Fruit fly (Drosophila melanogaster) whole organism, embryonic: ENCODE measurements around the gene Exo70.

ENCODE experiments used
- CG10565 ChIP-seq: fragments of 200-800 bp; sonication (Bioruptor generic); optimal IDR thresholded peaks from 3 replicates; lab custom pipeline; 2016; ENCODE audit warnings: missing biosample characterization, mild to moderate bottlenecking, missing genetic modification characterization
- CG11456 ChIP-seq: fragments of 200-800 bp; sonication (Bioruptor generic); IDR thresholded peaks from 3 replicates; pipeline ENCODE4 v1.3.6; 2022; ENCODE audit warnings: missing biosample characterization, missing genetic modification characterization
- CG13894 ChIP-seq: fragments of 200-800 bp; sonication (Bioruptor generic); optimal IDR thresholded peaks from 3 replicates; lab custom pipeline; 2018; ENCODE audit warnings: missing biosample characterization, mild to moderate bottlenecking, missing genetic modification characterization, moderate library complexity
- CG14860 ChIP-seq: fragments of 200-800 bp; sonication (Bioruptor generic); IDR thresholded peaks from 3 replicates; pipeline ENCODE4 v1.3.6; 2022; ENCODE audit warnings: missing biosample characterization, missing genetic modification characterization; ENCODE audit not compliant: partially characterized antibody
- CG17802 ChIP-seq: fragments of 200-800 bp; sonication (Bioruptor generic); optimal IDR thresholded peaks from 2 replicates; lab custom pipeline; 2018; ENCODE audit warnings: missing biosample characterization, mild to moderate bottlenecking, missing genetic modification characterization, moderate library complexity
- CG2116 ChIP-seq: fragments of 200-800 bp; sonication (Bioruptor generic); optimal IDR thresholded peaks from 3 replicates; lab custom pipeline; 2018; ENCODE audit warnings: missing biosample characterization, mild to moderate bottlenecking, missing genetic modification characterization
- CG2712 ChIP-seq: fragments of 200-800 bp; optimal IDR thresholded peaks from 3 replicates; lab custom pipeline; 2019; ENCODE audit warnings: missing biosample characterization, mild to moderate bottlenecking, missing genetic modification characterization, moderate library complexity
- CG30020 ChIP-seq: fragments of 200-800 bp; optimal IDR thresholded peaks from 2 replicates; lab custom pipeline; 2019; ENCODE audit warnings: missing biosample characterization, mild to moderate bottlenecking, missing genetic modification characterization, moderate library complexity
- CG32532 ChIP-seq: fragments of 200-800 bp; sonication (Bioruptor generic); IDR thresholded peaks from 2 replicates; pipeline ENCODE4 v1.3.6; 2022; ENCODE audit warnings: missing biosample characterization, missing genetic modification characterization
- CG33213 ChIP-seq: fragments of 200-800 bp; sonication (Bioruptor generic); optimal IDR thresholded peaks from 3 replicates; lab custom pipeline; 2016; ENCODE audit warnings: missing biosample characterization, missing genetic modification characterization
- CG3838 ChIP-seq: fragments of 200-800 bp; sonication (Bioruptor generic); optimal IDR thresholded peaks from 3 replicates; lab custom pipeline; 2016; ENCODE audit warnings: missing biosample characterization, missing genetic modification characterization
- CG4282 ChIP-seq: fragments of 200-800 bp; sonication (Bioruptor generic); optimal IDR thresholded peaks from 2 replicates; lab custom pipeline; 2016; ENCODE audit warnings: missing biosample characterization, missing genetic modification characterization
- CG4404 ChIP-seq: fragments of 200-800 bp; sonication (Bioruptor generic); IDR thresholded peaks from 2 replicates; pipeline ENCODE4 v1.3.6; 2022; ENCODE audit warnings: missing biosample characterization, missing genetic modification characterization
- CG6791 ChIP-seq: fragments of 200-800 bp; sonication (Bioruptor generic); IDR thresholded peaks from 3 replicates; pipeline ENCODE4 v1.3.6; 2022; ENCODE audit warnings: missing biosample characterization, missing genetic modification characterization; ENCODE audit not compliant: partially characterized antibody
- CG7928 ChIP-seq: fragments of 200-800 bp; sonication (Bioruptor generic); optimal IDR thresholded peaks from 2 replicates; lab custom pipeline; 2017; ENCODE audit warnings: missing biosample characterization, mild to moderate bottlenecking, missing genetic modification characterization
- CG8359 ChIP-seq: fragments of 200-800 bp; sonication (Bioruptor generic); optimal IDR thresholded peaks from 2 replicates; lab custom pipeline; 2017; ENCODE audit warnings: missing biosample characterization, mild to moderate bottlenecking, missing genetic modification characterization, borderline replicate concordance
- CG8944 ChIP-seq: fragments of 200-800 bp; sonication (Bioruptor generic); optimal IDR thresholded peaks from 3 replicates; lab custom pipeline; 2016; ENCODE audit warnings: missing biosample characterization, missing genetic modification characterization
- CG9215 ChIP-seq: fragments of 200-800 bp; sonication (Bioruptor generic); IDR thresholded peaks from 2 replicates; pipeline ENCODE4 v1.3.6; 2022; ENCODE audit warnings: missing biosample characterization, missing genetic modification characterization
- CHES-1-like ChIP-seq: fragments of 200-800 bp; sonication (Bioruptor generic); optimal IDR thresholded peaks from 2 replicates; lab custom pipeline; 2016; ENCODE audit warnings: missing biosample characterization, missing genetic modification characterization
- Camta ChIP-seq: fragments of 200-800 bp; sonication (Bioruptor generic); optimal IDR thresholded peaks from 2 replicates; lab custom pipeline; 2016; ENCODE audit warnings: missing biosample characterization, missing genetic modification characterization
- CkIIα-i1 ChIP-seq: fragments of 200-800 bp; sonication (Bioruptor generic); IDR thresholded peaks from 2 replicates; pipeline ENCODE4 v1.3.6; 2022; ENCODE audit warnings: missing biosample characterization, missing genetic modification characterization
- Dref ChIP-seq: fragments of 200-800 bp; sonication (Bioruptor generic); IDR thresholded peaks from 2 replicates; pipeline ENCODE4 v1.3.6; 2022; ENCODE audit warnings: missing biosample characterization, missing genetic modification characterization
- Gsc ChIP-seq: fragments of 200-800 bp; sonication (Bioruptor generic); IDR thresholded peaks from 2 replicates; pipeline ENCODE4 v1.3.6; 2022; ENCODE audit warnings: missing biosample characterization, missing genetic modification characterization
- H15 ChIP-seq: fragments of 200-800 bp; sonication (Bioruptor generic); IDR thresholded peaks from 3 replicates; pipeline ENCODE4 v1.3.6; 2022; ENCODE audit warnings: missing biosample characterization, missing genetic modification characterization
- HHEX ChIP-seq: fragments of 200-800 bp; sonication (Bioruptor generic); optimal IDR thresholded peaks from 3 replicates; lab custom pipeline; 2017; ENCODE audit warnings: missing biosample characterization, mild to moderate bottlenecking, missing genetic modification characterization, missing genetic modification reagents
- Hr3 ChIP-seq: fragments of 200-800 bp; sonication (Bioruptor generic); optimal IDR thresholded peaks from 3 replicates; lab custom pipeline; 2016; ENCODE audit warnings: missing biosample characterization, missing genetic modification characterization
- Lpt ChIP-seq: fragments of >200 bp; optimal IDR thresholded peaks from 2 replicates; lab custom pipeline; 2018; ENCODE audit warnings: missing biosample characterization, missing genetic modification characterization
- Mrtf ChIP-seq: fragments of 200-800 bp; sonication (Bioruptor generic); IDR thresholded peaks from 3 replicates; pipeline ENCODE4 v1.3.6; 2022; ENCODE audit warnings: missing biosample characterization, missing genetic modification characterization
- PHDP ChIP-seq: fragments of 200-800 bp; sonication (Bioruptor generic); optimal IDR thresholded peaks from 3 replicates; lab custom pipeline; 2018; ENCODE audit warnings: missing biosample characterization, mild to moderate bottlenecking, missing genetic modification characterization, moderate library complexity
- Rx ChIP-seq: fragments of 200-800 bp; sonication (Bioruptor generic); IDR thresholded peaks from 2 replicates; pipeline ENCODE4 v1.3.6; 2022; ENCODE audit warnings: missing biosample characterization, missing genetic modification characterization
- Ssrp ChIP-seq: fragments of 200-800 bp; sonication (Bioruptor generic); optimal IDR thresholded peaks from 2 replicates; lab custom pipeline; 2018; ENCODE audit warnings: missing biosample characterization, mild to moderate bottlenecking, missing genetic modification characterization, moderate library complexity
- Vsx1 ChIP-seq: fragments of 200-800 bp; sonication (Bioruptor generic); optimal IDR thresholded peaks from 2 replicates; lab custom pipeline; 2017; ENCODE audit warnings: missing biosample characterization, mild to moderate bottlenecking, missing genetic modification characterization, missing genetic modification reagents
- bcd ChIP-seq: fragments of 200-800 bp; sonication (Bioruptor generic); optimal IDR thresholded peaks from 2 replicates; lab custom pipeline; 2017; ENCODE audit warnings: missing biosample characterization, mild to moderate bottlenecking, missing genetic modification characterization
- btn ChIP-seq: fragments of 200-800 bp; sonication (Bioruptor generic); optimal IDR thresholded peaks from 2 replicates; lab custom pipeline; 2016; ENCODE audit warnings: missing biosample characterization, missing genetic modification characterization
- cwo ChIP-seq: fragments of 200-800 bp; sonication (Bioruptor generic); optimal IDR thresholded peaks from 3 replicates; lab custom pipeline; 2017; ENCODE audit warnings: missing biosample characterization, missing genetic modification characterization, mild to moderate bottlenecking, moderate library complexity, missing genetic modification reagents
- fu2 ChIP-seq: fragments of 200-800 bp; sonication (Bioruptor generic); optimal IDR thresholded peaks from 2 replicates; lab custom pipeline; 2016; ENCODE audit warnings: missing biosample characterization, missing genetic modification characterization
- grn ChIP-seq: fragments of 200-800 bp; sonication (Bioruptor generic); optimal IDR thresholded peaks from 3 replicates; lab custom pipeline; 2017; ENCODE audit warnings: missing biosample characterization, missing genetic modification characterization
- gsb-n ChIP-seq: fragments of 200-800 bp; sonication (Bioruptor generic); optimal IDR thresholded peaks from 3 replicates; lab custom pipeline; 2018; ENCODE audit warnings: missing biosample characterization, mild to moderate bottlenecking, missing genetic modification characterization
- hkb ChIP-seq, 2 experiments: fragments of 200-800 bp in 1 of 2; fragments of >200 bp in 1 of 2; sonication (Bioruptor generic) in 1 of 2; IDR thresholded peaks in 1 of 2; optimal IDR thresholded peaks in 1 of 2; 2 replicates each; pipeline versions ENCODE4 v1.3.6 to Lab custom; 2017 to 2022; ENCODE audit warnings: missing biosample characterization in 1 of 2, missing genetic modification characterization in 1 of 2
- ind ChIP-seq: fragments of 200-800 bp; sonication (Bioruptor generic); optimal IDR thresholded peaks from 3 replicates; lab custom pipeline; 2016; ENCODE audit warnings: missing biosample characterization, missing genetic modification characterization
- nom ChIP-seq: fragments of 200-800 bp; sonication (Bioruptor generic); optimal IDR thresholded peaks from 2 replicates; lab custom pipeline; 2017; ENCODE audit warnings: missing biosample characterization, missing genetic modification characterization, mild to moderate bottlenecking, moderate library complexity, missing genetic modification reagents
- org-1 ChIP-seq: fragments of 200-800 bp; sonication (Bioruptor generic); optimal IDR thresholded peaks from 2 replicates; lab custom pipeline; 2017; ENCODE audit warnings: missing biosample characterization, missing genetic modification characterization
- pb ChIP-seq: fragments of 200-800 bp; sonication (Bioruptor generic); optimal IDR thresholded peaks from 3 replicates; lab custom pipeline; 2016; ENCODE audit warnings: missing biosample characterization, missing genetic modification characterization
- pros ChIP-seq: fragments of 200-800 bp; sonication (Bioruptor generic); optimal IDR thresholded peaks from 3 replicates; lab custom pipeline; 2019; ENCODE audit warnings: missing biosample characterization, mild to moderate bottlenecking, missing genetic modification characterization, moderate library complexity
- salm ChIP-seq: fragments of 200-800 bp; sonication (Bioruptor generic); optimal IDR thresholded peaks from 2 replicates; lab custom pipeline; 2018; ENCODE audit warnings: missing biosample characterization, mild to moderate bottlenecking, missing genetic modification characterization
- sd ChIP-seq: fragments of 200-800 bp; sonication (Bioruptor generic); optimal IDR thresholded peaks from 3 replicates; lab custom pipeline; 2018; ENCODE audit warnings: missing biosample characterization, mild to moderate bottlenecking, missing genetic modification characterization, moderate library complexity
- shn ChIP-seq: fragments of 200-800 bp; sonication (Bioruptor generic); optimal IDR thresholded peaks from 3 replicates; lab custom pipeline; 2016; ENCODE audit warnings: missing biosample characterization, missing genetic modification characterization
- slbo ChIP-seq: fragments of 200-800 bp; sonication (Bioruptor generic); IDR thresholded peaks from 2 replicates; pipeline ENCODE4 v1.3.6; 2022; ENCODE audit warnings: missing biosample characterization, missing genetic modification characterization
- tup ChIP-seq: fragments of 200-800 bp; sonication (Bioruptor generic); optimal IDR thresholded peaks from 2 replicates; lab custom pipeline; 2016; ENCODE audit warnings: missing biosample characterization, mild to moderate bottlenecking, missing genetic modification characterization, moderate library complexity
- zfh1 ChIP-seq: fragments of 200-800 bp; sonication (Bioruptor generic); IDR thresholded peaks from 3 replicates; pipeline ENCODE4 v1.3.6; 2022; ENCODE audit warnings: missing biosample characterization, missing genetic modification characterization

The Exo70 gene

DNA sequence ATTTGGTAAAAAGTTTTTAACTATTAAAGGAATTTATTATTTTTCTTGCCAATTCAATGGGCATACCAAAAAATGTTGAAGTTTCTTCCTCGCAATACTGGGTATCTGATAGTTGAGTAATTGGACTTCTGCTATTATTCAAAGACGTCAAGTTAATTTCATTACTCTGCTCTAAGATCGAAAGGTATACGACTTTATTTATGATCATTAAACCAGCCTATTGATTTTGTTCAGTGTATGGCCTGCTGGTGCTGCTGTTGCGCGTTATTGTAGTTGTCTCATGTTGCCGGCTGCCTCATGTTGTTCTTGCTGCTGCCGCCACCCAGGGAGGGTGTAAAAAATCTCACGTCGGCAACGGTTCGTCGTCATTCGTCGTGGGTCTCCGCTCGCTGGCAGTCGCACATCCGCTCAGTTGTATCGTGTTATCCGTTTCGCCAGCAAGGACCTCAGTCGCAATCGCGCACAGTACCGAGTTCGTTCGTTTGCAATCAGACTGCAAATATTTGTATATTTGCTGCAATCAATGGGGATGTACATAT is 16.0 kb upstream of the Exo70 start, which contains the start of gene CG7120 (continued):
- 0 out of 2 replicates have a peak, but pooled peaks have one; percentile 36 for TF ChIP-seq slbo (GFP tag; lab: Robert Waterston, UW)
- TF ChIP-seq Camta (GFP tag; lab: Kevin White, UChicago) = peak; percentile 1
- peak; percentile 50 for TF ChIP-seq Ssrp (tag; lab: Kevin White, UChicago)
- TF ChIP-seq gsb-n (tag; lab: Kevin White, UChicago) = no peak
- TF ChIP-seq CG13894 = no peak
- no peak for TF ChIP-seq CG6791 (GFP tag; lab: Robert Waterston, UW)
- no peak for TF ChIP-seq hkb (optimal IDR thresholded peaks at IDR 0.05; lab: Kevin White, UChicago)
- peak; percentile 43; the same call in 1 of the 2 replicates for TF ChIP-seq hkb (GFP tag; IDR thresholded peaks at IDR 0.05; lab: Robert Waterston, UW)
- peak; percentile 11 for TF ChIP-seq CG8944
- no peak for TF ChIP-seq Lpt (GFP tag; lab: Kevin White, UChicago)
- TF ChIP-seq tup = peak; percentile 33
- TF ChIP-seq btn (GFP tag; lab: Kevin White, UChicago) = peak; percentile 22
- no peak for TF ChIP-seq CG17802
- peak; percentile 27 for TF ChIP-seq bcd (GFP tag; lab: Kevin White, UChicago)
- no peak for TF ChIP-seq CG7928 (GFP tag; lab: Kevin White, UChicago)
- TF ChIP-seq CG11456 (GFP tag; lab: Robert Waterston, UW) = no peak
- no peak for TF ChIP-seq CG4282 (GFP tag; lab: Kevin White, UChicago)
- no peak for TF ChIP-seq CG3838 (GFP tag; lab: Kevin White, UChicago)
- TF ChIP-seq CG4404 (GFP tag; lab: Robert Waterston, UW) = no peak
- TF ChIP-seq org-1 (GFP tag; lab: Kevin White, UChicago) = peak; percentile 21
- TF ChIP-seq Rx (GFP tag; lab: Robert Waterston, UW) = 0 out of 2 replicates have a peak, but pooled peaks have one; percentile 16
- TF ChIP-seq CG9215 (GFP tag; lab: Robert Waterston, UW) = no peak
- no peak for TF ChIP-seq CG30020 (tag; lab: Kevin White, UChicago)
- peak; percentile 5 for TF ChIP-seq CG2116 (GFP tag; lab: Kevin White, UChicago)
- no peak for TF ChIP-seq pb (GFP tag; lab: Kevin White, UChicago)
- TF ChIP-seq cwo (GFP tag; lab: Kevin White, UChicago) = peak; percentile 41
- peak; percentile 14 for TF ChIP-seq shn (GFP tag; lab: Kevin White, UChicago)
- TF ChIP-seq sd (tag; lab: Kevin White, UChicago) = no peak
- TF ChIP-seq CG14860 (GFP tag; lab: Robert Waterston, UW) = no peak
- no peak for TF ChIP-seq CG33213 (GFP tag; lab: Kevin White, UChicago)
- peak; percentile 57 for TF ChIP-seq CG2712 (tag; lab: Kevin White, UChicago)
- peak; percentile 56; the same call in 2 of the 3 replicates for TF ChIP-seq zfh1 (GFP tag; lab: Robert Waterston, UW)
- TF ChIP-seq grn (GFP tag; lab: Kevin White, UChicago) = no peak
- TF ChIP-seq Vsx1 (GFP tag; lab: Kevin White, UChicago) = no peak
- TF ChIP-seq nom (GFP tag; lab: Kevin White, UChicago) = no peak
- no peak for TF ChIP-seq Gsc
- no peak for TF ChIP-seq CkIIα-i1
- peak; percentile 1 for TF ChIP-seq HHEX (GFP tag; lab: Kevin White, UChicago)
- no peak for TF ChIP-seq CHES-1-like (GFP tag; lab: Kevin White, UChicago)
- peak; percentile 55 for TF ChIP-seq PHDP
- TF ChIP-seq H15 (GFP tag; lab: Robert Waterston, UW) = no peak
- no peak for TF ChIP-seq fu2 (GFP tag; lab: Kevin White, UChicago)
- TF ChIP-seq CG32532 = no peak
- no peak for TF ChIP-seq Mrtf (GFP tag; lab: Robert Waterston, UW)
- TF ChIP-seq pros = no peak
- no peak for TF ChIP-seq CG8359 (GFP tag; lab: Kevin White, UChicago)
- peak; percentile 14 for TF ChIP-seq salm (tag; lab: Kevin White, UChicago)
- TF ChIP-seq CG10565 = no peak
- TF ChIP-seq Dref (GFP tag; lab: Robert Waterston, UW) = no peak
- TF ChIP-seq Hr3 (GFP tag; lab: Kevin White, UChicago) = peak; percentile 7
- TF ChIP-seq ind (GFP tag; lab: Kevin White, UChicago) = peak; percentile 62
